Worm (Caenorhabditis elegans) whole organism, mixed stage, embryonic: ENCODE measurements around the gene nas-13.
A peak's percentile ranks its signal among the peaks of the same experiment; 100 is the strongest.

ENCODE experiments used
- ceh-39 ChIP-seq: fragments of 150-350 bp; optimal IDR thresholded peaks from 2 replicates; lab custom pipeline; 2014; ENCODE audit warnings: missing biosample characterization, missing genetic modification characterization
- ceh-43 ChIP-seq: fragments of 200-800 bp; sonication (Bioruptor generic); optimal IDR thresholded peaks from 2 replicates; lab custom pipeline; 2018; ENCODE audit warnings: mild to moderate bottlenecking, missing genetic modification characterization, moderate library complexity, missing compliant biosample characterization
- ces-1 ChIP-seq: fragments of 150-350 bp; optimal IDR thresholded peaks from 2 replicates; lab custom pipeline; 2014; ENCODE audit warnings: missing biosample characterization, missing genetic modification reagents, missing genetic modification characterization
- drap-1 ChIP-seq: fragments of 200-800 bp; sonication (Bioruptor generic); optimal IDR thresholded peaks from 3 replicates; lab custom pipeline; 2018; ENCODE audit warnings: mild to moderate bottlenecking, missing genetic modification characterization, missing compliant biosample characterization
- elt-3 ChIP-seq: fragments of 150-350 bp; optimal IDR thresholded peaks from 2 replicates; lab custom pipeline; 2014; ENCODE audit warnings: missing biosample characterization, missing genetic modification characterization
- flh-1 ChIP-seq: fragments of 200-800 bp; sonication (Bioruptor generic); optimal IDR thresholded peaks from 2 replicates; lab custom pipeline; 2018; ENCODE audit warnings: mild to moderate bottlenecking, missing genetic modification characterization, moderate library complexity, missing compliant biosample characterization
- ham-2 ChIP-seq: fragments of 200-800 bp; sonication (Bioruptor generic); optimal IDR thresholded peaks from 2 replicates; lab custom pipeline; 2018; ENCODE audit warnings: mild to moderate bottlenecking, missing genetic modification characterization, missing compliant biosample characterization
- lin-13 ChIP-seq: fragments of 150-350 bp; optimal IDR thresholded peaks from 2 replicates; lab custom pipeline; 2014; ENCODE audit warnings: missing biosample characterization, missing genetic modification characterization
- lin-32 ChIP-seq: fragments of 200-800 bp; sonication (Bioruptor generic); optimal IDR thresholded peaks from 2 replicates; lab custom pipeline; 2018; ENCODE audit warnings: mild to moderate bottlenecking, missing genetic modification characterization, missing compliant biosample characterization
- mab-5 ChIP-seq: fragments of 150-350 bp; optimal IDR thresholded peaks from 2 replicates; lab custom pipeline; 2014; ENCODE audit warnings: missing biosample characterization, missing genetic modification characterization
- nhr-237 ChIP-seq: fragments of 150-350 bp; optimal IDR thresholded peaks from 2 replicates; lab custom pipeline; 2014; ENCODE audit warnings: missing biosample characterization, missing genetic modification characterization
- pha-4 ChIP-seq: fragments of 150-350 bp; optimal IDR thresholded peaks from 2 replicates; lab custom pipeline; 2018; ENCODE audit warnings: missing biosample characterization, missing genetic modification reagents, missing genetic modification characterization
- snpc-4 ChIP-seq: fragments of 150-350 bp; optimal IDR thresholded peaks from 2 replicates; lab custom pipeline; 2014; ENCODE audit warnings: missing biosample characterization, missing genetic modification characterization
- sptf-1 ChIP-seq: sonication (generic microtip); optimal IDR thresholded peaks from 2 replicates; lab custom pipeline; 2017; ENCODE audit warnings: mild to moderate bottlenecking, missing genetic modification characterization, moderate library complexity, missing compliant biosample characterization
- tbx-8 ChIP-seq: fragments of 200-800 bp; sonication (Bioruptor generic); optimal IDR thresholded peaks from 2 replicates; lab custom pipeline; 2018; ENCODE audit warnings: mild to moderate bottlenecking, missing genetic modification characterization, moderate library complexity, missing compliant biosample characterization
- unc-39 ChIP-seq: fragments of 150-350 bp; optimal IDR thresholded peaks from 2 replicates; lab custom pipeline; 2014; ENCODE audit warnings: missing biosample characterization, missing genetic modification characterization
- unc-62 ChIP-seq: fragments of 150-350 bp; optimal IDR thresholded peaks from 2 replicates; lab custom pipeline; 2014; ENCODE audit warnings: missing biosample characterization, missing genetic modification reagents, missing genetic modification characterization
- zip-8 ChIP-seq: fragments of 150-350 bp; optimal IDR thresholded peaks from 2 replicates; lab custom pipeline; 2014; ENCODE audit warnings: missing biosample characterization, missing genetic modification characterization

The nas-13 gene

DNA sequence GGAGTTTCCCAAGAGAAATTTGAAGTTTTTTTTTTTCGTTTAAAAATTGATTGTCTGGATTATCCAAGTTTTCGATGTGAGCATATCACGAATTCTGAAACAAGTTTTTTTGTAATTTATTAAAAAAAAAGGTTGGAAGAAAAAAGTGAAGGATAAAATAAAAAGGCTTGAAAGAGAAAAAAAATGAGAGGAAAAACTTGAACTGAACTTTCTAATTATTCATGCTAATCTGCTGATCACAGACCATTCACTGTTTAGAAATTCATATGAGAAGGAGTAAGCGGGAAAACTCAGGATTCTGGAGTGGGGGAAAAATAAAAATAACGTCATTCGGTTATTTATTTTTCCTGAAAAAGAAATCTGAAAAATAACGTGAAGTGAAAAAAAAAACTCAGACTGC is 50.3 kb downstream of the nas-13 start, which contains the start of gene svh-5:
Gene svh-5 (minus strand): TSS at position 101 of the 400 bp plus-strand sequence.
- no peak for TF ChIP-seq zip-8 (tag; lab: Kevin White, UChicago)
- no peak for TF ChIP-seq nhr-237 (tag; lab: Kevin White, UChicago)
- TF ChIP-seq sptf-1 (tag; lab: Kevin White, UChicago) = no peak
- TF ChIP-seq elt-3 = no peak
- TF ChIP-seq unc-39 (tag; lab: Kevin White, UChicago) = no peak
- TF ChIP-seq ces-1 (GFP tag; lab: Kevin White, UChicago) = no peak
- TF ChIP-seq ceh-43 (GFP tag; lab: Kevin White, UChicago) = no peak
- TF ChIP-seq ham-2 (GFP tag; lab: Kevin White, UChicago) = no peak
- TF ChIP-seq snpc-4 (tag; lab: Kevin White, UChicago) = no peak
- no peak for TF ChIP-seq mab-5 (tag; lab: Kevin White, UChicago)
- TF ChIP-seq drap-1 (GFP tag; lab: Kevin White, UChicago) = no peak
- TF ChIP-seq unc-62 (GFP tag; lab: Kevin White, UChicago) = no peak
- TF ChIP-seq lin-32 (GFP tag; lab: Kevin White, UChicago) = no peak
- TF ChIP-seq, all 35 proteins: peak for 0

DNA sequence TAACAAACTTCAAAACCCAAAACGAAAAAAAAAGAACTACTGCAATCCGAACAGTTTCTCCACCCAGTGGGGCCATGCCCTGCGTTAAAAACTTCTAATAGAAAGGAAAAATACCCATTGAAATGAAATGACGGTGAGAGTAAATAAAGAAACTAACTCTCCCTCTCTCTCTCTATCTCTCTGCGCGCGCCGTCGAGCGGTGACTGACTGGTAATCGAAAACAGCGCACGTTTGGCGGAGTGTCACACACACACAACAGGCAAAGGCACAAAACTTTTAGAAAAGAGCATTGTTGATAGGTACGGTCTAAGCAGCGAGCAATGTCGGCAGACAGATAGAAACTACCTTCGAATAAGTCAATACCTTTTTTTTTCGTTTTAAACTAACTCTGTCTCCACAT is 51.5 kb downstream of the nas-13 start:
- TF ChIP-seq drap-1 (GFP tag; lab: Kevin White, UChicago) = no peak
- peak; percentile 63 for TF ChIP-seq pha-4

DNA sequence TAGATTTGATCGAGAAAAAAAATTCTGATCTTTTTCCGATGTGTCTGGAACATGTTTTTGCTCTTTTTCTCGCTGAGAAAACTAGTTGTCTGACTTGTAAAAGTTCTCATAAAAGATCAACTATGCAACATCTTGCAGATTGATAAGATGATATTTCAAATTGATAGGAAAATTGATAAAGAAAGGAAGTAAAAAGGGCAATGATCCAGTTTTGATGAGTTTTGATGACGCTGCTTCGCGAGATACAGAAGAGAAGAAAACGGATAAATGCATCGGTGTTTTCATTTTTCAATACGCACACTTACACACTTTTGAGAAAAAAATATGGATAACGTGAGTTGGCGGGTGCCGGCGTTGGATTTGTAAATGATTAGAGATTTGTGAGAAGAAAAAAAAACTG is 52.8 kb downstream of the nas-13 start:
- TF ChIP-seq tbx-8 = no peak
- TF ChIP-seq ceh-39 (tag; lab: Kevin White, UChicago) = no peak
- TF ChIP-seq flh-1 (GFP tag; lab: Kevin White, UChicago) = no peak
- no peak for TF ChIP-seq lin-13 (tag; lab: Kevin White, UChicago)
- TF ChIP-seq unc-39 (tag; lab: Kevin White, UChicago) = no peak
- no peak for TF ChIP-seq mab-5 (tag; lab: Kevin White, UChicago)
